Fruit fly (Drosophila melanogaster) whole organism, wandering third instar larva: ENCODE results near the gene CG11779.

Experiments
- br ChIP-seq: fragments of 200-800 bp; sonication (Bioruptor generic); optimal IDR thresholded peaks from 2 replicates; lab custom pipeline; 2016; ENCODE audit warnings: missing biosample characterization, missing genetic modification characterization
- dmrt93B ChIP-seq: fragments of 200-800 bp; sonication (Bioruptor generic); optimal IDR thresholded peaks from 2 replicates; lab custom pipeline; 2018; ENCODE audit warnings: missing biosample characterization, mild to moderate bottlenecking, missing genetic modification characterization
- dsf ChIP-seq: sonication (Bioruptor generic); optimal IDR thresholded peaks from 2 replicates; lab custom pipeline; 2016; ENCODE audit warnings: missing biosample characterization, missing genetic modification characterization, borderline replicate concordance

DNA sequence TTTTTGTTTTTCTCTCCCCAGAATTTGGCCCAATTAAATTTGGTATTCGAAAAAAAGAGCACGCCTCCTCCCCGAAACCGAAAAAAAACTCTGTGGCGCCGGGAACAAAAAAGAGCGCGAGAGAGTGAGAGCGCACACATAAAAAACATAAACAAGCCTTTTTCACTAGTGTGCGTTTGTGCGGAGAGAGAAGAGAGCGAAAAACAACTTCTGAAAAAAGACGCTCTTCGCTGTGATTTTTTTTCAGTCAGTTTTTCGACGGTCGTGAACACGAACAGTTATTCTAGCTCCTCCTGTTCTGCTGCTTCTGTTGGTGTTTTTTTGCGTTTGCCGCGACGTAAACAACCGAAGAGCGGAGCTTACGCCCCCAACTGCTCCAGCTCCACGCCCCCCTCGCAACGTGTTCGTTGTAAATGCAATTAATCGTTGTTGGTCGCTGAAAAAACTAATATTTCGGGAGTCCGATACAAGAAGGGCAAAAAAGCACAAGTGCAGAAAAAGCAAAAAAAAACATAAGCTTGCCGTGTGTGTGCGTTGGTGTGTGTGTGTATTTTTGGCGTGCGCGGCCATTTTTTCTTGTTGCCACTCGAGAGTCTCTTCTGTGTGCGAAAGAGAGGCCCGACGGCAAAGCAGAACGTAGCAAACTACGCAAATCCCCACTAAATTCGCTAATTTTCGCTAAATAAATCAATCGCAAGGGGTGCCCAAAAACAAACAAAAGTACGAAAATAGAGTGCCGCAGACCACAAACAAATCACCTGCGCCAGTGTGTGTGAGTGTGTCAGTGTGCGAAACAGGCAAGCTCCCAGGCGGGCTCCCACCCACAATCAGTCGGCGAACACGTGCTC lies 4.5 kb upstream of the CG11779 start, which contains the start of gene sqz:
- TF ChIP-seq dsf (GFP tag; lab: Kevin White, UChicago), result no peak
- TF ChIP-seq dmrt93B (GFP tag; lab: Kevin White, UChicago), result no peak
- TF ChIP-seq br (GFP tag; lab: Kevin White, UChicago), result peak; percentile 46
